Fruit fly (Drosophila melanogaster) S2 (cell line): ENCODE results near the gene Nlp.

Experiments used
- CG8478 ChIP-seq: fragments of >200 bp; optimal IDR thresholded peaks from 2 replicates; lab custom pipeline; 2018
- CTCF ChIP-seq, 2 experiments: fragments of >200 bp; optimal IDR thresholded peaks; 2 replicates each; lab custom pipeline; 2018

- TF ChIP-seq CTCF (optimal IDR thresholded peaks at IDR 0.05; lab: Kevin White, UChicago) (no peak), CG8478 (no peak)
Measured at dm6 chr3R:30050448-30050847, 45.9 kb downstream of the Nlp start.
